Fruit fly (Drosophila melanogaster) whole organism, wandering third instar larva: ENCODE data around the gene CG13694.

Experiments used
- Abd-B ChIP-seq: fragments of >200 bp; optimal IDR thresholded peaks from 2 replicates; lab custom pipeline; 2017; ENCODE audit warnings: missing biosample characterization, missing genetic modification characterization
- CG32264 ChIP-seq: fragments of 200-800 bp; sonication (Bioruptor generic); optimal IDR thresholded peaks from 2 replicates; lab custom pipeline; 2016; ENCODE audit warnings: missing biosample characterization, missing genetic modification characterization
- CG9705 ChIP-seq: fragments of 200-800 bp; sonication (Bioruptor generic); optimal IDR thresholded peaks from 2 replicates; lab custom pipeline; 2018; ENCODE audit warnings: missing biosample characterization, mild to moderate bottlenecking, missing genetic modification characterization
- CrebA ChIP-seq: fragments of 200-800 bp; sonication (Bioruptor generic); optimal IDR thresholded peaks from 2 replicates; lab custom pipeline; 2016; ENCODE audit warnings: missing biosample characterization, mild to moderate bottlenecking, missing genetic modification characterization, borderline replicate concordance
- Dfd ChIP-seq: fragments of >200 bp; optimal IDR thresholded peaks from 2 replicates; lab custom pipeline; 2017; ENCODE audit warnings: missing biosample characterization, missing genetic modification characterization
- Dif ChIP-seq: fragments of 200-275, 200-300 bp; sonication (Bioruptor generic); optimal IDR thresholded peaks from 2 replicates; lab custom pipeline; 2018; ENCODE audit warnings: missing biosample characterization, missing genetic modification characterization; ENCODE audit not compliant: partially characterized antibody
- GATAd ChIP-seq: sonication (Bioruptor generic); optimal IDR thresholded peaks from 2 replicates; lab custom pipeline; 2016; ENCODE audit warnings: missing biosample characterization, missing genetic modification characterization
- HLH106 ChIP-seq: fragments of 200-800 bp; optimal IDR thresholded peaks from 3 replicates; lab custom pipeline; 2019; ENCODE audit warnings: missing biosample characterization, mild to moderate bottlenecking, missing genetic modification characterization, moderate library complexity
- Hnf4 ChIP-seq: fragments of 200-800 bp; sonication (Bioruptor generic); optimal IDR thresholded peaks from 2 replicates; lab custom pipeline; 2016; ENCODE audit warnings: missing biosample characterization, mild to moderate bottlenecking, missing genetic modification characterization
- Hr78 ChIP-seq: fragments of >200 bp; optimal IDR thresholded peaks from 2 replicates; lab custom pipeline; 2017; ENCODE audit warnings: missing biosample characterization, missing genetic modification characterization
- Hr83 ChIP-seq: fragments of 200-300 bp; sonication (Bioruptor generic); optimal IDR thresholded peaks from 2 replicates; lab custom pipeline; 2016; ENCODE audit warnings: missing biosample characterization, mild to moderate bottlenecking, missing genetic modification characterization, moderate library complexity; ENCODE audit not compliant: poor library complexity, severe bottlenecking
- Jra ChIP-seq: sonication (Bioruptor generic); optimal IDR thresholded peaks from 2 replicates; lab custom pipeline; 2016; ENCODE audit warnings: missing biosample characterization, missing genetic modification characterization
- Mio ChIP-seq: sonication (Bioruptor generic); optimal IDR thresholded peaks from 2 replicates; lab custom pipeline; 2016; ENCODE audit warnings: missing biosample characterization, missing genetic modification characterization
- Myc ChIP-seq: fragments of >200 bp; optimal IDR thresholded peaks from 2 replicates; lab custom pipeline; 2017
- N ChIP-seq: fragments of >200 bp; optimal IDR thresholded peaks from 2 replicates; lab custom pipeline; 2018; ENCODE audit warnings: missing biosample characterization, missing external identifiers, missing genetic modification characterization
- OdsH ChIP-seq: fragments of 200-800 bp; sonication (Bioruptor generic); optimal IDR thresholded peaks from 2 replicates; lab custom pipeline; 2016; ENCODE audit warnings: missing biosample characterization, mild to moderate bottlenecking, missing genetic modification characterization
- Rel ChIP-seq, 2 experiments: fragments of 200-800 bp; sonication (Bioruptor generic) in 1 of 2; optimal IDR thresholded peaks; 2 replicates in 1 of 2; 3 replicates in 1 of 2; lab custom pipeline; 2016 to 2019; ENCODE audit warnings: mild to moderate bottlenecking in 2 of 2, missing biosample characterization in 2 of 2, missing genetic modification characterization in 2 of 2, moderate library complexity in 1 of 2
- Sp1 ChIP-seq: fragments of 200-800 bp; sonication (Bioruptor generic); optimal IDR thresholded peaks from 3 replicates; lab custom pipeline; 2019; ENCODE audit warnings: missing biosample characterization, mild to moderate bottlenecking, missing genetic modification characterization, moderate library complexity
- Vsx2 ChIP-seq: fragments of 200-300, 225-300 bp; sonication (Bioruptor generic); optimal IDR thresholded peaks from 2 replicates; lab custom pipeline; 2018; ENCODE audit warnings: missing biosample characterization, missing genetic modification characterization; ENCODE audit not compliant: partially characterized antibody
- br ChIP-seq: fragments of 200-800 bp; sonication (Bioruptor generic); optimal IDR thresholded peaks from 2 replicates; lab custom pipeline; 2016; ENCODE audit warnings: missing biosample characterization, missing genetic modification characterization
- brk ChIP-seq: fragments of 200-800 bp; sonication (Bioruptor generic); optimal IDR thresholded peaks from 2 replicates; lab custom pipeline; 2016; ENCODE audit warnings: missing biosample characterization, mild to moderate bottlenecking, missing genetic modification characterization
- dl ChIP-seq, 2 experiments: fragments of 175-275, 200-275 bp in 1 of 2; fragments of 200-275 bp in 1 of 2; sonication (Bioruptor generic); optimal IDR thresholded peaks; lab custom pipeline; 2018; ENCODE audit warnings: mild to moderate bottlenecking in 2 of 2, missing biosample characterization in 2 of 2, missing genetic modification characterization in 2 of 2, moderate library complexity in 2 of 2; ENCODE audit not compliant: partially characterized antibody in 2 of 2, insufficient read depth in 1 of 2
- dmrt93B ChIP-seq: fragments of 200-800 bp; sonication (Bioruptor generic); optimal IDR thresholded peaks from 2 replicates; lab custom pipeline; 2018; ENCODE audit warnings: missing biosample characterization, mild to moderate bottlenecking, missing genetic modification characterization
- dsf ChIP-seq: sonication (Bioruptor generic); optimal IDR thresholded peaks from 2 replicates; lab custom pipeline; 2016; ENCODE audit warnings: missing biosample characterization, missing genetic modification characterization, borderline replicate concordance
- ey ChIP-seq: fragments of 200-800 bp; sonication (Bioruptor generic); optimal IDR thresholded peaks from 2 replicates; lab custom pipeline; 2016; ENCODE audit warnings: missing biosample characterization, missing genetic modification characterization
- foxo ChIP-seq, 2 experiments: fragments of 200-800 bp; sonication (Bioruptor generic); optimal IDR thresholded peaks; 2 replicates in 1 of 2; 3 replicates in 1 of 2; lab custom pipeline; 2016 to 2017; ENCODE audit warnings: missing biosample characterization in 2 of 2, missing genetic modification characterization in 2 of 2
- fru ChIP-seq: fragments of 200-800 bp; sonication (Bioruptor generic); optimal IDR thresholded peaks from 3 replicates; lab custom pipeline; 2016; ENCODE audit warnings: missing biosample characterization, mild to moderate bottlenecking, missing genetic modification characterization
- h ChIP-seq: fragments of 200-800 bp; sonication (Bioruptor generic); optimal IDR thresholded peaks from 3 replicates; lab custom pipeline; 2016; ENCODE audit warnings: missing biosample characterization, mild to moderate bottlenecking, missing genetic modification characterization
- jim ChIP-seq: fragments of 175-275, 200-325 bp; sonication (Bioruptor generic); optimal IDR thresholded peaks from 2 replicates; lab custom pipeline; 2016; ENCODE audit warnings: missing biosample characterization, mild to moderate bottlenecking, missing genetic modification characterization
- lola ChIP-seq: fragments of >200 bp; optimal IDR thresholded peaks from 2 replicates; lab custom pipeline; 2017; ENCODE audit warnings: missing biosample characterization, missing genetic modification characterization
- pan ChIP-seq: fragments of >200 bp; optimal IDR thresholded peaks from 2 replicates; lab custom pipeline; 2017
- psq ChIP-seq: fragments of 200-800 bp; sonication (Bioruptor generic); optimal IDR thresholded peaks from 3 replicates; lab custom pipeline; 2017; ENCODE audit warnings: missing biosample characterization, mild to moderate bottlenecking, missing genetic modification characterization, moderate library complexity
- rgr ChIP-seq: fragments of 200-800 bp; sonication (Bioruptor generic); optimal IDR thresholded peaks from 3 replicates; lab custom pipeline; 2016; ENCODE audit warnings: missing biosample characterization, mild to moderate bottlenecking, missing genetic modification characterization
- sage ChIP-seq: fragments of 200-800 bp; sonication (Bioruptor generic); optimal IDR thresholded peaks from 2 replicates; lab custom pipeline; 2016; ENCODE audit warnings: missing biosample characterization, mild to moderate bottlenecking, missing genetic modification characterization
- sv ChIP-seq: fragments of 200-800 bp; sonication (Bioruptor generic); optimal IDR thresholded peaks from 3 replicates; lab custom pipeline; 2016; ENCODE audit warnings: missing biosample characterization, missing genetic modification characterization
- tai ChIP-seq: sonication (Bioruptor generic); optimal IDR thresholded peaks from 2 replicates; lab custom pipeline; 2016; ENCODE audit warnings: missing biosample characterization, missing genetic modification characterization
- usp ChIP-seq: fragments of >200 bp; optimal IDR thresholded peaks from 2 replicates; lab custom pipeline; 2017; ENCODE audit warnings: missing biosample characterization, missing genetic modification characterization
- woc ChIP-seq: sonication (Bioruptor generic); optimal IDR thresholded peaks from 2 replicates; lab custom pipeline; 2016; ENCODE audit warnings: missing biosample characterization, mild to moderate bottlenecking, missing genetic modification characterization

CG13694 gene

dm6 chr2L:128296-128715 lies 12.0 kb upstream of the CG13694 start:
- TF ChIP-seq lola (GFP tag; lab: Kevin White, UChicago) (no peak), usp (GFP tag; lab: Kevin White, UChicago) (no peak), brk (GFP tag; lab: Kevin White, UChicago) (no peak), jim (GFP tag; lab: Kevin White, UChicago) (no peak), CrebA (GFP tag; lab: Kevin White, UChicago) (no peak), OdsH (GFP tag; lab: Kevin White, UChicago) (peak; percentile 17), ey (GFP tag; lab: Kevin White, UChicago) (no peak), Vsx2 (GFP tag; lab: Kevin White, UChicago) (no peak), Hr83 (GFP tag; lab: Kevin White, UChicago) (peak; percentile 67), dl (GFP tag; optimal IDR thresholded peaks at IDR 0.05; lab: Kevin White, UChicago; ENCODE audit: insufficient read depth in 1 of 2, partially characterized antibody in 2 of 2) (no peak), woc (GFP tag; lab: Kevin White, UChicago) (no peak), HLH106 (tag; lab: Kevin White, UChicago) (no peak), CG32264 (GFP tag; lab: Kevin White, UChicago) (no peak), br (GFP tag; lab: Kevin White, UChicago) (peak; percentile 13), Mio (GFP tag; lab: Kevin White, UChicago) (no peak), Rel (GFP tag; optimal IDR thresholded peaks at IDR 0.05; lab: Kevin White, UChicago) (no peak), Rel (tag; optimal IDR thresholded peaks at IDR 0.05; lab: Kevin White, UChicago) (no peak), psq (GFP tag; lab: Kevin White, UChicago) (no peak), Myc (lab: Kevin White, UChicago) (no peak), tai (no peak), Jra (GFP tag; lab: Kevin White, UChicago) (no peak), Sp1 (GFP tag; lab: Kevin White, UChicago) (no peak), dsf (GFP tag; lab: Kevin White, UChicago) (no peak), dmrt93B (GFP tag; lab: Kevin White, UChicago) (no peak), Abd-B (GFP tag; lab: Kevin White, UChicago) (no peak), sage (GFP tag; lab: Kevin White, UChicago) (no peak), CG9705 (GFP tag; lab: Kevin White, UChicago) (no peak), Hnf4 (GFP tag; lab: Kevin White, UChicago) (no peak), pan (lab: Kevin White, UChicago) (no peak), foxo (GFP tag; optimal IDR thresholded peaks at IDR 0.05; lab: Kevin White, UChicago) (no peak), N (no peak), h (GFP tag; lab: Kevin White, UChicago) (peak; percentile 16), Hr78 (GFP tag; lab: Kevin White, UChicago) (no peak), Dfd (GFP tag; lab: Kevin White, UChicago) (no peak), sv (GFP tag; lab: Kevin White, UChicago) (no peak), fru (GFP tag; lab: Kevin White, UChicago) (no peak), GATAd (no peak), rgr (GFP tag; lab: Kevin White, UChicago) (peak; percentile 5), Dif (GFP tag; lab: Kevin White, UChicago) (no peak)
- TF ChIP-seq, all 38 proteins: peak for 5

- TF ChIP-seq Hnf4 (GFP tag; lab: Kevin White, UChicago) (peak; percentile 32), lola (GFP tag; lab: Kevin White, UChicago) (no peak)
Measured at dm6 chr2L:125364-126252, 9.3 kb upstream of the CG13694 start.
